Fruit fly (Drosophila melanogaster) whole organism, embryonic: ENCODE data around the gene SrpRbeta.
A peak's percentile ranks its signal among the peaks of the same experiment; 100 is the strongest.

Experiments used
- Awh ChIP-seq: fragments of 200-800 bp; sonication (Bioruptor generic); IDR thresholded peaks from 2 replicates; pipeline ENCODE4, ENCODE4 v1.3.6; 2022; ENCODE audit warnings: missing biosample characterization, missing genetic modification characterization
- Bdp1 ChIP-seq: fragments of 200-800 bp; sonication (Bioruptor generic); optimal IDR thresholded peaks from 3 replicates; lab custom pipeline; 2016; ENCODE audit warnings: missing biosample characterization, missing genetic modification characterization
- CG10321 ChIP-seq: fragments of 200-800 bp; sonication (Bioruptor generic); IDR thresholded peaks from 2 replicates; pipeline ENCODE4 v1.3.6; 2022; ENCODE audit warnings: missing biosample characterization, missing genetic modification characterization
- CG11398 ChIP-seq: fragments of 200-800 bp; sonication (Bioruptor generic); optimal IDR thresholded peaks from 2 replicates; lab custom pipeline; 2016; ENCODE audit warnings: missing biosample characterization, missing genetic modification characterization
- CG11456 ChIP-seq: fragments of 200-800 bp; sonication (Bioruptor generic); IDR thresholded peaks from 3 replicates; pipeline ENCODE4 v1.3.6; 2022; ENCODE audit warnings: missing biosample characterization, missing genetic modification characterization
- CG12219 ChIP-seq: fragments of 200-800 bp; sonication (Bioruptor generic); optimal IDR thresholded peaks from 3 replicates; lab custom pipeline; 2018; ENCODE audit warnings: missing biosample characterization, mild to moderate bottlenecking, missing genetic modification characterization
- CG12769 ChIP-seq: fragments of 200-800 bp; sonication (Bioruptor generic); optimal IDR thresholded peaks from 2 replicates; lab custom pipeline; 2019; ENCODE audit warnings: missing biosample characterization, mild to moderate bottlenecking, missing genetic modification characterization, moderate library complexity
- CG13775 ChIP-seq: fragments of 200-800 bp; sonication (Bioruptor generic); optimal IDR thresholded peaks from 3 replicates; lab custom pipeline; 2017; ENCODE audit warnings: missing biosample characterization, mild to moderate bottlenecking, missing genetic modification characterization
- CG14014 ChIP-seq: fragments of 200-800 bp; sonication (Bioruptor generic); IDR thresholded peaks from 2 replicates; pipeline ENCODE4 v1.3.6; 2022; ENCODE audit warnings: missing biosample characterization, missing genetic modification characterization
- CG14860 ChIP-seq: fragments of 200-800 bp; sonication (Bioruptor generic); IDR thresholded peaks from 3 replicates; pipeline ENCODE4 v1.3.6; 2022; ENCODE audit warnings: missing biosample characterization, missing genetic modification characterization; ENCODE audit not compliant: partially characterized antibody
- CG14965 ChIP-seq: fragments of 200-800 bp; sonication (Bioruptor generic); optimal IDR thresholded peaks from 2 replicates; lab custom pipeline; 2016; ENCODE audit warnings: missing biosample characterization, missing genetic modification characterization, borderline replicate concordance
- CG15073 ChIP-seq: fragments of 200-800 bp; sonication (Bioruptor generic); optimal IDR thresholded peaks from 2 replicates; lab custom pipeline; 2016; ENCODE audit warnings: missing biosample characterization, missing genetic modification characterization
- CG15479 ChIP-seq: fragments of 200-800 bp; sonication (Bioruptor generic); optimal IDR thresholded peaks from 3 replicates; lab custom pipeline; 2019; ENCODE audit warnings: missing biosample characterization, mild to moderate bottlenecking, missing genetic modification characterization, moderate library complexity
- CG15514 ChIP-seq: fragments of 200-800 bp; sonication (Bioruptor generic); optimal IDR thresholded peaks from 3 replicates; lab custom pipeline; 2017; ENCODE audit warnings: missing biosample characterization, missing genetic modification characterization, mild to moderate bottlenecking, moderate library complexity, missing genetic modification reagents
- CG17359 ChIP-seq: fragments of 200-800 bp; sonication (Bioruptor generic); optimal IDR thresholded peaks from 3 replicates; lab custom pipeline; 2018; ENCODE audit warnings: missing biosample characterization, mild to moderate bottlenecking, missing genetic modification characterization, moderate library complexity
- CG17385 ChIP-seq: fragments of 200-800 bp; sonication (Bioruptor generic); optimal IDR thresholded peaks from 3 replicates; lab custom pipeline; 2018; ENCODE audit warnings: missing biosample characterization, mild to moderate bottlenecking, missing genetic modification characterization
- CG18599 ChIP-seq: fragments of 200-800 bp; sonication (Bioruptor generic); optimal IDR thresholded peaks from 3 replicates; lab custom pipeline; 2017; ENCODE audit warnings: missing biosample characterization, missing genetic modification characterization, mild to moderate bottlenecking, moderate library complexity, missing genetic modification reagents
- CG4617 ChIP-seq: fragments of 200-800 bp; sonication (Bioruptor generic); optimal IDR thresholded peaks from 3 replicates; lab custom pipeline; 2016; ENCODE audit warnings: missing biosample characterization, missing genetic modification characterization, borderline replicate concordance
- CG6854 ChIP-seq: fragments of 200-800 bp; sonication (Bioruptor generic); optimal IDR thresholded peaks from 3 replicates; lab custom pipeline; 2017; ENCODE audit warnings: missing biosample characterization, mild to moderate bottlenecking, missing genetic modification characterization
- CG7357 ChIP-seq: fragments of 200-800 bp; sonication (Bioruptor generic); IDR thresholded peaks from 3 replicates; pipeline ENCODE4 v1.3.6; 2022; ENCODE audit warnings: missing biosample characterization, missing genetic modification characterization
- CG9797 ChIP-seq: fragments of 200-800 bp; sonication (Bioruptor generic); optimal IDR thresholded peaks from 3 replicates; lab custom pipeline; 2018; ENCODE audit warnings: missing biosample characterization, mild to moderate bottlenecking, missing genetic modification characterization
- CTCF ChIP-seq: fragments of 200-800 bp; sonication (Bioruptor generic); optimal IDR thresholded peaks from 2 replicates; lab custom pipeline; 2017; ENCODE audit warnings: missing biosample characterization, mild to moderate bottlenecking, missing genetic modification characterization, moderate library complexity
- CrebB ChIP-seq: fragments of 200-800 bp; sonication (Bioruptor generic); optimal IDR thresholded peaks from 3 replicates; lab custom pipeline; 2018; ENCODE audit warnings: missing biosample characterization, mild to moderate bottlenecking, missing genetic modification characterization
- D19A ChIP-seq: fragments of 200-800 bp; optimal IDR thresholded peaks from 3 replicates; lab custom pipeline; 2019; ENCODE audit warnings: missing biosample characterization, mild to moderate bottlenecking, missing genetic modification characterization, moderate library complexity
- Deaf1 ChIP-seq: fragments of 200-800 bp; optimal IDR thresholded peaks from 3 replicates; lab custom pipeline; 2019; ENCODE audit warnings: missing biosample characterization, mild to moderate bottlenecking, missing genetic modification characterization, moderate library complexity
- ERR ChIP-seq: fragments of 200-800 bp; sonication (Bioruptor generic); optimal IDR thresholded peaks from 2 replicates; lab custom pipeline; 2016; ENCODE audit warnings: missing biosample characterization, missing genetic modification characterization
- Fer3 ChIP-seq: fragments of 200-800 bp; sonication (Bioruptor generic); optimal IDR thresholded peaks from 2 replicates; lab custom pipeline; 2018; ENCODE audit warnings: missing biosample characterization, mild to moderate bottlenecking, missing genetic modification characterization, moderate library complexity
- Mes4 ChIP-seq: fragments of 200-800 bp; sonication (Bioruptor generic); optimal IDR thresholded peaks from 2 replicates; lab custom pipeline; 2016; ENCODE audit warnings: missing biosample characterization, missing genetic modification characterization
- NK7.1 ChIP-seq: fragments of 200-800 bp; sonication (Bioruptor generic); optimal IDR thresholded peaks from 3 replicates; lab custom pipeline; 2016; ENCODE audit warnings: missing biosample characterization, missing genetic modification characterization
- Neu2 ChIP-seq: fragments of 200-800 bp; sonication (Bioruptor generic); optimal IDR thresholded peaks from 3 replicates; lab custom pipeline; 2016; ENCODE audit warnings: missing biosample characterization, missing genetic modification characterization, borderline replicate concordance
- Nf-YB ChIP-seq: fragments of 200-800 bp; sonication (Bioruptor generic); optimal IDR thresholded peaks from 3 replicates; lab custom pipeline; 2019; ENCODE audit warnings: missing biosample characterization, mild to moderate bottlenecking, missing genetic modification characterization, moderate library complexity
- Ravus ChIP-seq: fragments of 200-800 bp; sonication (Bioruptor generic); IDR thresholded peaks from 2 replicates; pipeline ENCODE4 v1.3.6; 2022; ENCODE audit warnings: missing biosample characterization, missing genetic modification characterization
- Scr ChIP-seq: fragments of 200-800 bp; sonication (Bioruptor generic); IDR thresholded peaks from 2 replicates; pipeline ENCODE4 v1.3.6; 2022; ENCODE audit warnings: missing biosample characterization, missing genetic modification characterization; ENCODE audit not compliant: partially characterized antibody
- az2 ChIP-seq: fragments of 200-800 bp; sonication (Bioruptor generic); optimal IDR thresholded peaks from 3 replicates; lab custom pipeline; 2016; ENCODE audit warnings: missing biosample characterization, missing genetic modification characterization
- croc ChIP-seq: fragments of 200-800 bp; sonication (Bioruptor generic); conservative IDR thresholded peaks from 3 replicates; pipeline ENCODE4 v1.3.6; 2022; ENCODE audit warnings: missing biosample characterization, missing genetic modification characterization
- cwo ChIP-seq: fragments of 200-800 bp; sonication (Bioruptor generic); optimal IDR thresholded peaks from 3 replicates; lab custom pipeline; 2017; ENCODE audit warnings: missing biosample characterization, missing genetic modification characterization, mild to moderate bottlenecking, moderate library complexity, missing genetic modification reagents
- dmrt99B ChIP-seq: fragments of 200-800 bp; sonication (Bioruptor generic); optimal IDR thresholded peaks from 2 replicates; lab custom pipeline; 2018; ENCODE audit warnings: missing biosample characterization, mild to moderate bottlenecking, missing genetic modification characterization, moderate library complexity
- dpn ChIP-seq, 2 experiments: fragments of 200-800 bp; sonication (Bioruptor generic); optimal IDR thresholded peaks; 3 replicates each; lab custom pipeline; 2016; ENCODE audit warnings: missing biosample characterization in 2 of 2, missing genetic modification characterization in 2 of 2
- jigr1 ChIP-seq: fragments of 200-800 bp; sonication (Bioruptor generic); IDR thresholded peaks from 3 replicates; pipeline ENCODE4 v1.3.6; 2022; ENCODE audit warnings: missing biosample characterization, missing genetic modification characterization
- lov ChIP-seq, 2 experiments: fragments of 200-800 bp in 1 of 2; fragments of >200 bp in 1 of 2; sonication (Bioruptor generic) in 1 of 2; IDR thresholded peaks in 1 of 2; optimal IDR thresholded peaks in 1 of 2; 2 replicates in 1 of 2; 3 replicates in 1 of 2; pipeline versions ENCODE4 v1.3.6 to Lab custom; 2017 to 2022; ENCODE audit warnings: missing biosample characterization in 1 of 2, missing genetic modification characterization in 1 of 2
- mirr ChIP-seq: fragments of 200-800 bp; sonication (Bioruptor generic); optimal IDR thresholded peaks from 3 replicates; lab custom pipeline; 2018; ENCODE audit warnings: missing biosample characterization, mild to moderate bottlenecking, missing genetic modification characterization
- nerfin-2 ChIP-seq: fragments of 200-800 bp; sonication (Bioruptor generic); IDR thresholded peaks from 2 replicates; pipeline ENCODE4 v1.3.6; 2022; ENCODE audit warnings: missing biosample characterization, missing genetic modification characterization; ENCODE audit not compliant: partially characterized antibody
- nmo ChIP-seq: fragments of 200-800 bp; sonication (Bioruptor generic); optimal IDR thresholded peaks from 2 replicates; lab custom pipeline; 2018; ENCODE audit warnings: missing biosample characterization, mild to moderate bottlenecking, missing genetic modification characterization, moderate library complexity
- salm ChIP-seq: fragments of 200-800 bp; sonication (Bioruptor generic); optimal IDR thresholded peaks from 2 replicates; lab custom pipeline; 2018; ENCODE audit warnings: missing biosample characterization, mild to moderate bottlenecking, missing genetic modification characterization
- sd ChIP-seq: fragments of 200-800 bp; sonication (Bioruptor generic); optimal IDR thresholded peaks from 3 replicates; lab custom pipeline; 2018; ENCODE audit warnings: missing biosample characterization, mild to moderate bottlenecking, missing genetic modification characterization, moderate library complexity
- sna ChIP-seq: fragments of 200-800 bp; sonication (Bioruptor generic); IDR thresholded peaks from 2 replicates; pipeline ENCODE4 v1.3.6; 2022; ENCODE audit warnings: missing biosample characterization, missing genetic modification characterization; ENCODE audit not compliant: partially characterized antibody
- ssp ChIP-seq: fragments of 200-800 bp; sonication (Bioruptor generic); IDR thresholded peaks from 2 replicates; pipeline ENCODE4 v1.3.6; 2022; ENCODE audit warnings: missing biosample characterization, missing genetic modification characterization
- twi ChIP-seq: fragments of 200-800 bp; optimal IDR thresholded peaks from 2 replicates; lab custom pipeline; 2019; ENCODE audit warnings: missing biosample characterization, mild to moderate bottlenecking, missing genetic modification characterization, moderate library complexity
- tx ChIP-seq: fragments of 200-800 bp; sonication (Bioruptor generic); optimal IDR thresholded peaks from 2 replicates; lab custom pipeline; 2016; ENCODE audit warnings: missing biosample characterization, missing genetic modification characterization

SrpRbeta gene

DNA sequence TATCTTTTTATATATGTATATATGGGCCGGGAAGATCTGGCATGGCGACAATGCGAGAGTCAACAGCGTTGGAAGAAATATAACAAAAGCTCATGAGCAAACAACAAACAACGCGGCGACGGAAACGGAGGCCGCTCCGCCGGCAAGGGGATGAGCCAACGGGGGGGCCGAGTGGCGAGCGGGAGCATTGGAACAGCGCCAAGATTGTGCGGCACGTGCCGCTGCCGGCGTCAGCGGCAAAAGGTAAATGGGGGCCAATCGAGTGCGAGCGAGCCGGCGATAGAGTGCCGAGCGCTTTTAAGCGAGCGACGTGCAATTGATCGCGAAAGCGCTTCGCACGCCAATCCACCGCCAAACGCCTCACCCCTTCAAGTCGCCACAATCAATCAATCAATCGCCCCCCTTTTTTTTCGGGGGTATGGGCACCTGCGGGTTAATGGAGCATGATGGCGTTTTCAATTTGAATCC lies 23.5 kb downstream of the SrpRbeta start (continued):
- TF ChIP-seq CG11398 (GFP tag; lab: Kevin White, UChicago) (no peak), Ravus (GFP tag; lab: Robert Waterston, UW) (no peak; the same call in 1 of the 2 replicates), D19A (tag; lab: Kevin White, UChicago) (peak; percentile 48), CG14860 (GFP tag; lab: Robert Waterston, UW) (no peak), mirr (GFP tag; lab: Kevin White, UChicago) (peak; percentile 79), NK7.1 (no peak), CG15479 (GFP tag; lab: Kevin White, UChicago) (no peak), dmrt99B (tag; lab: Kevin White, UChicago) (peak; percentile 62), CG14965 (no peak), twi (tag; lab: Kevin White, UChicago) (peak; percentile 28), nerfin-2 (GFP tag; lab: Robert Waterston, UW) (no peak), lov (optimal IDR thresholded peaks at IDR 0.05; lab: Kevin White, UChicago) (no peak), lov (GFP tag; IDR thresholded peaks at IDR 0.05; lab: Robert Waterston, UW) (0 out of 3 replicates have a peak, but pooled peaks have one; percentile 25), CG14014 (peak; percentile 67; the same call in 1 of the 2 replicates), dpn (GFP tag; optimal IDR thresholded peaks at IDR 0.05; lab: Kevin White, UChicago) (peak; percentile 37), croc (GFP tag; lab: Robert Waterston, UW) (no peak), az2 (peak; percentile 21), CG12219 (GFP tag; lab: Kevin White, UChicago) (no peak), CG10321 (GFP tag; lab: Robert Waterston, UW) (peak; percentile 73), Awh (GFP tag; lab: Robert Waterston, UW) (peak; percentile 80; the same call in 1 of the 2 replicates), jigr1 (GFP tag; lab: Robert Waterston, UW) (no peak), CG17359 (tag; lab: Kevin White, UChicago) (peak; percentile 76), ERR (GFP tag; lab: Kevin White, UChicago) (peak; percentile 36), CG17385 (peak; percentile 58), CG15073 (no peak), Fer3 (tag; lab: Kevin White, UChicago) (peak; percentile 63), Bdp1 (no peak), nmo (GFP tag; lab: Kevin White, UChicago) (no peak), CG18599 (GFP tag; lab: Kevin White, UChicago) (peak; percentile 88), CTCF (GFP tag; lab: Kevin White, UChicago) (peak; percentile 12), tx (GFP tag; lab: Kevin White, UChicago) (no peak), sd (tag; lab: Kevin White, UChicago) (peak; percentile 73), CG9797 (GFP tag; lab: Kevin White, UChicago) (no peak), CG6854 (GFP tag; lab: Kevin White, UChicago) (peak; percentile 70), Nf-YB (GFP tag; lab: Kevin White, UChicago) (peak; percentile 46), CG12769 (peak; percentile 86), CG4617 (GFP tag; lab: Kevin White, UChicago) (no peak), sna (GFP tag; lab: Robert Waterston, UW) (no peak), CG15514 (GFP tag; lab: Kevin White, UChicago) (peak; percentile 82), Mes4 (GFP tag; lab: Kevin White, UChicago) (peak; percentile 28), Deaf1 (tag; lab: Kevin White, UChicago) (peak; percentile 81), Neu2 (GFP tag; lab: Kevin White, UChicago) (no peak), CrebB (peak; percentile 55), cwo (GFP tag; lab: Kevin White, UChicago) (peak; percentile 100), CG11456 (GFP tag; lab: Robert Waterston, UW) (peak; percentile 64; the same call in 2 of the 3 replicates), CG7357 (GFP tag; lab: Robert Waterston, UW) (no peak), salm (tag; lab: Kevin White, UChicago) (peak; percentile 52), Scr (no peak), CG13775 (peak; percentile 33), ssp (GFP tag; lab: Robert Waterston, UW) (peak; percentile 30; the same call in 1 of the 2 replicates)
